Worm (Caenorhabditis elegans) whole organism, late embryonic: Measurements from ENCODE around the gene F23H12.3.

Source experiments
- F13H6.1 ChIP-seq: sonication (generic microtip); optimal IDR thresholded peaks from 2 replicates; lab custom pipeline; 2016; ENCODE audit warnings: missing genetic modification characterization, missing compliant biosample characterization
- K02D7.2 ChIP-seq: sonication (generic microtip); optimal IDR thresholded peaks from 2 replicates; lab custom pipeline; 2017; ENCODE audit warnings: mild to moderate bottlenecking, missing genetic modification characterization, missing compliant biosample characterization
- K09A11.1 ChIP-seq: sonication (generic microtip); optimal IDR thresholded peaks from 2 replicates; lab custom pipeline; 2017; ENCODE audit warnings: antibody characterized with exemption, mild to moderate bottlenecking, missing genetic modification characterization, missing compliant biosample characterization; ENCODE audit not compliant: insufficient read depth
- Y22D7AL.16 ChIP-seq: sonication (generic microtip); optimal IDR thresholded peaks from 2 replicates; lab custom pipeline; 2016; ENCODE audit warnings: missing genetic modification characterization, missing compliant biosample characterization
- ahr-1 ChIP-seq: sonication (generic microtip); optimal IDR thresholded peaks from 2 replicates; lab custom pipeline; 2016; ENCODE audit warnings: missing genetic modification characterization, missing compliant biosample characterization
- ceh-18 ChIP-seq: sonication (generic microtip); optimal IDR thresholded peaks from 2 replicates; lab custom pipeline; 2016; ENCODE audit warnings: missing genetic modification characterization, missing compliant biosample characterization
- ceh-19 ChIP-seq: fragments of 200-800 bp; sonication (Bioruptor generic); optimal IDR thresholded peaks from 2 replicates; lab custom pipeline; 2018; ENCODE audit warnings: mild to moderate bottlenecking, missing genetic modification characterization, missing compliant biosample characterization
- ceh-22 ChIP-seq: sonication (generic microtip); optimal IDR thresholded peaks from 2 replicates; lab custom pipeline; 2017; ENCODE audit warnings: missing biosample characterization, missing genetic modification characterization
- ceh-24 ChIP-seq: sonication (generic microtip); optimal IDR thresholded peaks from 2 replicates; lab custom pipeline; 2016; ENCODE audit warnings: mild to moderate bottlenecking, missing genetic modification characterization, missing compliant biosample characterization
- ceh-30 ChIP-seq: fragments of 150-350 bp; optimal IDR thresholded peaks from 2 replicates; lab custom pipeline; 2014; ENCODE audit warnings: missing biosample characterization, missing genetic modification characterization
- ceh-34 ChIP-seq: sonication (generic microtip); optimal IDR thresholded peaks from 2 replicates; lab custom pipeline; 2016; ENCODE audit warnings: mild to moderate bottlenecking, missing genetic modification characterization, missing compliant biosample characterization
- ceh-45 ChIP-seq: fragments of 200-800 bp; sonication (Bioruptor generic); IDR thresholded peaks from 2 replicates; pipeline ENCODE4 v1.3.6; 2022; ENCODE audit warnings: missing genetic modification reagents, missing genetic modification characterization, missing compliant biosample characterization
- ceh-6 ChIP-seq: fragments of 200-800 bp; sonication (Bioruptor generic); optimal IDR thresholded peaks from 2 replicates; lab custom pipeline; 2018; ENCODE audit warnings: mild to moderate bottlenecking, missing genetic modification characterization, missing compliant biosample characterization
- ceh-9 ChIP-seq: sonication (generic microtip); optimal IDR thresholded peaks from 2 replicates; lab custom pipeline; 2016; ENCODE audit warnings: mild to moderate bottlenecking, missing genetic modification characterization, inconsistent platforms, missing compliant biosample characterization
- dve-1 ChIP-seq: sonication (generic microtip); optimal IDR thresholded peaks from 2 replicates; lab custom pipeline; 2017; ENCODE audit warnings: antibody characterized with exemption, mild to moderate bottlenecking, missing genetic modification characterization, missing compliant biosample characterization
- elt-2 ChIP-seq: sonication (generic microtip); optimal IDR thresholded peaks from 2 replicates; lab custom pipeline; 2016; ENCODE audit warnings: missing genetic modification reagents, missing genetic modification characterization, missing compliant biosample characterization
- elt-4 ChIP-seq: sonication (generic microtip); optimal IDR thresholded peaks from 2 replicates; lab custom pipeline; 2016; ENCODE audit warnings: missing genetic modification characterization, missing compliant biosample characterization
- ets-4 ChIP-seq: sonication (generic microtip); optimal IDR thresholded peaks from 2 replicates; lab custom pipeline; 2016; ENCODE audit warnings: missing genetic modification characterization, missing compliant biosample characterization
- eyg-1 ChIP-seq: sonication (generic microtip); optimal IDR thresholded peaks from 2 replicates; lab custom pipeline; 2016; ENCODE audit warnings: missing genotype, missing genetic modification characterization, missing compliant biosample characterization
- fkh-10 ChIP-seq: fragments of 150-350 bp; optimal IDR thresholded peaks from 2 replicates; lab custom pipeline; 2014; ENCODE audit warnings: missing biosample characterization, missing genetic modification reagents, missing genetic modification characterization
- gmeb-2 ChIP-seq: sonication (generic microtip); optimal IDR thresholded peaks from 2 replicates; lab custom pipeline; 2016; ENCODE audit warnings: missing genetic modification characterization, inconsistent platforms, missing compliant biosample characterization
- hlh-15 ChIP-seq: sonication (generic microtip); optimal IDR thresholded peaks from 2 replicates; lab custom pipeline; 2016; ENCODE audit warnings: missing genetic modification characterization, missing compliant biosample characterization
- hlh-30 ChIP-seq: sonication (generic microtip); optimal IDR thresholded peaks from 2 replicates; lab custom pipeline; 2017; ENCODE audit warnings: antibody characterized with exemption, missing genetic modification characterization, missing compliant biosample characterization; ENCODE audit not compliant: insufficient read depth
- hlh-6 ChIP-seq: sonication (generic microtip); optimal IDR thresholded peaks from 2 replicates; lab custom pipeline; 2016; ENCODE audit warnings: missing genotype, missing genetic modification characterization, missing compliant biosample characterization
- lim-6 ChIP-seq: sonication (generic microtip); optimal IDR thresholded peaks from 2 replicates; lab custom pipeline; 2016; ENCODE audit warnings: missing genetic modification characterization, missing compliant biosample characterization
- madf-2 ChIP-seq: sonication (generic microtip); optimal IDR thresholded peaks from 2 replicates; lab custom pipeline; 2017; ENCODE audit warnings: missing genetic modification characterization, missing compliant biosample characterization
- mec-3 ChIP-seq: sonication (generic microtip); optimal IDR thresholded peaks from 2 replicates; lab custom pipeline; 2016; ENCODE audit warnings: borderline replicate concordance, missing genetic modification characterization, missing compliant biosample characterization
- nfya-1 ChIP-seq: sonication (generic microtip); optimal IDR thresholded peaks from 2 replicates; lab custom pipeline; 2017; ENCODE audit warnings: missing genetic modification characterization, mild to moderate bottlenecking, missing compliant biosample characterization, antibody characterized with exemption, moderate library complexity
- nhr-11 ChIP-seq: fragments of 150-350 bp; optimal IDR thresholded peaks from 2 replicates; lab custom pipeline; 2014; ENCODE audit warnings: missing biosample characterization, missing genetic modification characterization
- npax-4 ChIP-seq: sonication (generic microtip); optimal IDR thresholded peaks from 2 replicates; lab custom pipeline; 2016; ENCODE audit warnings: missing genetic modification characterization, missing compliant biosample characterization
- odd-2 ChIP-seq: sonication (generic microtip); optimal IDR thresholded peaks from 2 replicates; lab custom pipeline; 2017; ENCODE audit warnings: antibody characterized with exemption, mild to moderate bottlenecking, missing genetic modification characterization, missing compliant biosample characterization
- pag-3 ChIP-seq: sonication (generic microtip); optimal IDR thresholded peaks from 2 replicates; lab custom pipeline; 2016; ENCODE audit warnings: missing compliant biosample characterization, missing genetic modification characterization, borderline replicate concordance
- pat-9 ChIP-seq: fragments of 200-800 bp; sonication (Bioruptor generic); optimal IDR thresholded peaks from 2 replicates; lab custom pipeline; 2018; ENCODE audit warnings: mild to moderate bottlenecking, missing genetic modification characterization, moderate library complexity, missing compliant biosample characterization
- pax-1 ChIP-seq: fragments of 150-350 bp; optimal IDR thresholded peaks from 2 replicates; lab custom pipeline; 2014; ENCODE audit warnings: missing biosample characterization, missing genetic modification characterization
- pha-2 ChIP-seq: sonication (generic microtip); optimal IDR thresholded peaks from 2 replicates; lab custom pipeline; 2017; ENCODE audit warnings: mild to moderate bottlenecking, missing genetic modification characterization, missing compliant biosample characterization
- pha-4 ChIP-seq: fragments of 150-350 bp; optimal IDR thresholded peaks from 2 replicates; lab custom pipeline; 2018; ENCODE audit warnings: missing biosample characterization, missing genetic modification reagents, missing genetic modification characterization
- ref-2 ChIP-seq: sonication (generic microtip); optimal IDR thresholded peaks from 2 replicates; lab custom pipeline; 2016; ENCODE audit warnings: missing genetic modification characterization, missing compliant biosample characterization
- rnt-1 ChIP-seq: sonication (generic microtip); optimal IDR thresholded peaks from 2 replicates; lab custom pipeline; 2016; ENCODE audit warnings: missing genetic modification characterization, missing compliant biosample characterization
- sdc-2 ChIP-seq: sonication (generic microtip); optimal IDR thresholded peaks from 2 replicates; lab custom pipeline; 2016; ENCODE audit warnings: missing genotype, missing genetic modification characterization, missing compliant biosample characterization
- sox-2 ChIP-seq: fragments of 200-800 bp; sonication (Bioruptor generic); IDR thresholded peaks from 2 replicates; pipeline ENCODE4 v1.3.6; 2022; ENCODE audit warnings: missing genetic modification reagents, missing genetic modification characterization, missing compliant biosample characterization
- ttx-3 ChIP-seq: sonication (generic microtip); optimal IDR thresholded peaks from 2 replicates; lab custom pipeline; 2016; ENCODE audit warnings: missing genetic modification reagents, missing genetic modification characterization, missing compliant biosample characterization
- unc-86 ChIP-seq: sonication (generic microtip); optimal IDR thresholded peaks from 2 replicates; lab custom pipeline; 2016; ENCODE audit warnings: missing genetic modification characterization, missing compliant biosample characterization
- zip-5 ChIP-seq: sonication (generic microtip); optimal IDR thresholded peaks from 2 replicates; lab custom pipeline; 2016; ENCODE audit warnings: missing genetic modification characterization, missing compliant biosample characterization
- ztf-16 ChIP-seq: sonication (generic microtip); optimal IDR thresholded peaks from 2 replicates; lab custom pipeline; 2017; ENCODE audit warnings: missing genetic modification characterization, missing compliant biosample characterization

The F23H12.3 gene

DNA sequence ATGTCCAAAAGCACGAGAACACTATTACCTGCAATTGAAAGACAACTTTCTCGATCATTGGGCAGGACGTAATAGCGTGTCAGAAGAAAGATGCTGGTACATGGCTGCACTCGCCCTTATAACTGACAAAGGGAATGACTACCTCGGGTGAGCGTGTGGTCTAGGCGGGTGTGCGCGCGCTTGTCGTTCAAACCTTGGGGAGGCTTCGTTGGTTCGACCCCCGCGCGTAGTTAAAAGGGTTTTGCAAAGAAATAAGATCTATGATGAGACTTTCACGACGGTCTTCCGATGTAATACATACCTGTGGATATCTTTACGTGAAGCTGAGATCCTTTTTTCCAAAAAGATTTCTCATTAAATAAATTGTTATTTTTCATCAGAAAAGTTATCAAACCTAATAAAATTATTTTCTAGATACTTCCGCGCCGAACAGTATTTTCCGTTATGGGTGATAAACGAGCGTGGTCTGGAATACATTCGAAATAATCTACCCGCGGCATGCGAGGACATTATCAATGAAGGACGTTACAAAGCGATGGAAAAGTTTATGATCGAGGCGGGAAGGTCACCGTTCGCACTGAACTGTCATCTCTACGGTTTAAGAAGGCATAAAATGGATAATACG lies 41.4 kb upstream of the F23H12.3 start (continued):
- TF ChIP-seq gmeb-2 (tag; lab: Kevin White, UChicago) (peak; percentile 100), nfya-1 (tag; lab: Kevin White, UChicago) (peak; percentile 93), pax-1 (tag; lab: Kevin White, UChicago) (peak; percentile 29), hlh-15 (peak; percentile 100), ceh-9 (tag; lab: Kevin White, UChicago) (peak; percentile 100), rnt-1 (tag; lab: Kevin White, UChicago) (peak; percentile 99), mec-3 (tag; lab: Kevin White, UChicago) (peak; percentile 99), sox-2 (GFP tag; lab: Robert Waterston, UW) (peak; percentile 98), Y22D7AL.16 (tag; lab: Kevin White, UChicago) (peak; percentile 99), elt-2 (tag; lab: Kevin White, UChicago) (peak; percentile 100), zip-5 (tag; lab: Kevin White, UChicago) (peak; percentile 98), eyg-1 (tag; lab: Kevin White, UChicago) (peak; percentile 100), pha-2 (tag; lab: Kevin White, UChicago) (peak; percentile 98), odd-2 (tag; lab: Kevin White, UChicago) (peak; percentile 94), K09A11.1 (tag; lab: Kevin White, UChicago) (peak; percentile 98), ceh-6 (GFP tag; lab: Kevin White, UChicago) (peak; percentile 100), pha-4 (tag; lab: Kevin White, UChicago) (no peak), K02D7.2 (tag; lab: Kevin White, UChicago) (peak; percentile 100), hlh-30 (tag; lab: Kevin White, UChicago) (peak; percentile 92), F13H6.1 (peak; percentile 99), ceh-22 (tag; lab: Kevin White, UChicago) (peak; percentile 94), unc-86 (tag; lab: Kevin White, UChicago) (peak; percentile 100), elt-4 (tag; lab: Kevin White, UChicago) (peak; percentile 99), sdc-2 (tag; lab: Kevin White, UChicago) (peak; percentile 95), ahr-1 (tag; lab: Kevin White, UChicago) (peak; percentile 99), ztf-16 (tag; lab: Kevin White, UChicago) (peak; percentile 100), fkh-10 (GFP tag; lab: Kevin White, UChicago) (peak; percentile 97), ttx-3 (tag; lab: Kevin White, UChicago) (peak; percentile 99)

DNA sequence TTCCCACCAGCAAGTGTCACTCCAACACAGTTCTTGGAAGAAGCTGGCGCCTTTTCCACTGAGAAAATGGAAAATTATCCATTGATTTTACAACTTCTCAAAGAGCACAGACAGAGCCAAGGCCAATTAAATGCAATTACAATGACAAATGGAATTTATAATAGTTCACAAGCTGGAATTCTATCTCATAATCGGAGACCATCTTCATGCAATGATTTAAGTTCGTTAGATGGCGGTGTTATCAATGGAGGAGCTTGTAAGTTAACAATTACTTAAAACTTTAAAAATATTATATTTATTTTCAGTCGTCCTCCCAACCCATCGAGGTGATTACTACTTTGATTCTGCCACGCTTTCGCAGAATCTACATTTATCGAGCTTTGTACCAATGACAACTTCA lies 39.3 kb upstream of the F23H12.3 start:
- TF ChIP-seq ttx-3 (tag; lab: Kevin White, UChicago) (no peak), ceh-19 (GFP tag; lab: Kevin White, UChicago) (no peak), ceh-18 (tag; lab: Kevin White, UChicago) (no peak), lim-6 (no peak), ceh-24 (tag; lab: Kevin White, UChicago) (no peak), nfya-1 (tag; lab: Kevin White, UChicago) (no peak), npax-4 (no peak), ref-2 (no peak), madf-2 (tag; lab: Kevin White, UChicago) (no peak), ztf-16 (tag; lab: Kevin White, UChicago) (no peak), pag-3 (tag; lab: Kevin White, UChicago) (no peak)

DNA sequence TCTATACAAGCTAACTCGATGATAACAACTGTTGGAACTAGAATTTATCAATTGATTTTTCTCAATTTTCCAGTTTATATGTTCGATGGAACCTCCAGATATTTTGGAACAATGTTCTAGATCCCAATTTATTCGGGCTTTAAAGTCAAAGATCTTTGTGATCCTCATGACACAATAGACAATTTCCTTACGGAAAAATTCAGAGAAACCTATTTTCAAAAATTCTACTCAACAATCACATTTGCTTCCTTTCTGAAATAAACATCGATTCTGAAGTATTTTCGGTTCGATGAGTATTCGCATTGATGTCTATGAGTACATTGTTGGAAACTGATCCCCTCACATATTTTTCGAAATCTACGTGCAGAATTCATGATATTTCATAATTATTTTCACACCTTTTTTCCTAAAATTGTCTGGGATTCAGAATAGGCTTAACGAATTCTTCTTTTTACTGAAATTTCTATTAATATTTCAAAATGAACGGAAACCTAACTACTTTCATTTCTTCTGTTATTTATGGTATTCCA lies 37.9 kb upstream of the F23H12.3 start, which contains the start of gene srg-45:
Gene srg-45, plus strand, starts transcription at position 480 of the 530 bp plus-strand sequence.
- TF ChIP-seq ceh-45 (GFP tag; lab: Robert Waterston, UW) (no peak), zip-5 (tag; lab: Kevin White, UChicago) (no peak), ceh-34 (tag; lab: Kevin White, UChicago) (no peak), F13H6.1 (no peak), pat-9 (tag; lab: Kevin White, UChicago) (no peak), nhr-11 (tag; lab: Kevin White, UChicago) (no peak), odd-2 (tag; lab: Kevin White, UChicago) (no peak), dve-1 (no peak), nfya-1 (tag; lab: Kevin White, UChicago) (no peak), K09A11.1 (tag; lab: Kevin White, UChicago) (no peak), pax-1 (tag; lab: Kevin White, UChicago) (no peak), rnt-1 (tag; lab: Kevin White, UChicago) (no peak), hlh-6 (tag; lab: Kevin White, UChicago) (no peak), Y22D7AL.16 (tag; lab: Kevin White, UChicago) (no peak), ceh-30 (tag; lab: Kevin White, UChicago) (no peak), ets-4 (tag; lab: Kevin White, UChicago) (no peak), ceh-6 (GFP tag; lab: Kevin White, UChicago) (no peak), K02D7.2 (tag; lab: Kevin White, UChicago) (no peak)
